Worm (Caenorhabditis elegans): Measurements from ENCODE around the gene idpp-6.

The idpp-6 gene

DNA sequence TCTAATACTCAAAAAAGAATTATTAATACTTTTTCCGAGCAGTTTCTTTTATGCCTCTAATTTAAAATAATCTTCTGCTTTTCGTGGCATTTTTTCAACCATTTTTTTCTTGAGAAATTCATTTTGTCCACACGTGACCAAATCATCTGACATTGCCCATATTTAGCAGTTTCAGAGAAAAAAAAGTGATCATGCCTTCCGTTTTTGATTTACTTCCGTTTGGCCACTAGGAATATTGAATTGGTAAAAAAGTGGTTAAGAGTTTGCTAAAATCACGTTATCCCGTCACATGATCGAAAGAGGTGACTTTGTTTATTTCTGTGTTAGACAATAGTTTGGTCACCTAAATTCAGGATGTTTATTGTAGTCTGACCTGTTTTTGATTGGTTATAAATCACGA lies 21.4 kb downstream of the idpp-6 start:
- TF ChIP-seq C34F6.9 (tag; optimal IDR thresholded peaks at IDR 0.05) (peak; percentile 38), gmeb-1 (tag; optimal IDR thresholded peaks at IDR 0.05) (no peak), nhr-237 (tag; optimal IDR thresholded peaks at IDR 0.05) (no peak), nhr-25 (tag; optimal IDR thresholded peaks at IDR 0.05) (no peak), skn-1 (tag; optimal IDR thresholded peaks at IDR 0.05) (no peak), ceh-82 (tag; optimal IDR thresholded peaks at IDR 0.05) (no peak), crh-2 (tag; optimal IDR thresholded peaks at IDR 0.05) (no peak), lin-39 (tag; optimal IDR thresholded peaks at IDR 0.05) (no peak), nhr-129 (tag; optimal IDR thresholded peaks at IDR 0.05) (peak; percentile 43), ama-1 (optimal IDR thresholded peaks at IDR 0.05) (no peak)

DNA sequence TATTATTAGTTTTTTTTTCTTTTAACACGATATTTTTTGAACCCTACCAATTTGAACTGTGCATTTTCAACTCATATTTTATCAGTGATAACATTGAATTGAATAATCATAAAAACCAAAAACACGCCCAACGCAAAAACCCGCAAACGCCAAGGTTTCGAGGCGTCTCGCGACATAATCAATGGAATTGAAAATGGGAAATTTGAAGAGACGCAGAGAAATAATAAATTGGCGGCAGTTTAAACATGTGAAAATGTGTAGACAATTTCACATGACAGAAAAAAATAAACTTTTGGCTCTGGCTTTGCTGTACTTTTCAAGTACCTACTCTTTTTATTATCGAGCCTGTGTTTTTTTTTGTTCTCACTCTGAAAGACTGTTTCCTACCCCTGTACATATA lies 21.9 kb downstream of the idpp-6 start:
- TF ChIP-seq lin-39 (tag; optimal IDR thresholded peaks at IDR 0.05) (no peak), sma-3 (GFP tag; optimal IDR thresholded peaks at IDR 0.05) (peak; percentile 12), unc-55 (GFP tag; optimal IDR thresholded peaks at IDR 0.05) (peak; percentile 75), lin-11 (tag; optimal IDR thresholded peaks at IDR 0.05) (peak; percentile 17), F13H6.1 (tag; optimal IDR thresholded peaks at IDR 0.05) (peak; percentile 47), C34F6.9 (tag; optimal IDR thresholded peaks at IDR 0.05) (peak; percentile 52), nhr-6 (tag; optimal IDR thresholded peaks at IDR 0.05) (no peak), lin-13 (GFP tag; optimal IDR thresholded peaks at IDR 0.05) (peak; percentile 30), R02D3.7 (tag; optimal IDR thresholded peaks at IDR 0.05) (no peak), mab-5 (tag; optimal IDR thresholded peaks at IDR 0.05) (peak; percentile 19), nhr-21 (tag; optimal IDR thresholded peaks at IDR 0.05) (peak; percentile 17), mdl-1 (tag; optimal IDR thresholded peaks at IDR 0.05) (no peak), sma-9 (GFP tag; optimal IDR thresholded peaks at IDR 0.05) (peak; percentile 79), sma-9 (tag; optimal IDR thresholded peaks at IDR 0.05) (no peak), ama-1 (optimal IDR thresholded peaks at IDR 0.05) (peak; percentile 57), egl-27 (tag; optimal IDR thresholded peaks at IDR 0.05) (no peak), nhr-77 (tag; optimal IDR thresholded peaks at IDR 0.05) (no peak), nhr-129 (tag; optimal IDR thresholded peaks at IDR 0.05) (peak; percentile 47), lsy-2 (tag; optimal IDR thresholded peaks at IDR 0.05) (peak in 1 of 2 experiments; percentile 65), crh-2 (tag; optimal IDR thresholded peaks at IDR 0.05) (peak; percentile 64), elt-1 (tag; optimal IDR thresholded peaks at IDR 0.05) (no peak), nhr-11 (tag; optimal IDR thresholded peaks at IDR 0.05) (no peak), elt-3 (tag; optimal IDR thresholded peaks at IDR 0.05) (no peak), ZK546.5 (tag; optimal IDR thresholded peaks at IDR 0.05) (no peak), fos-1 (tag; optimal IDR thresholded peaks at IDR 0.05) (peak; percentile 57), skn-1 (tag; optimal IDR thresholded peaks at IDR 0.05) (no peak), blmp-1 (tag; optimal IDR thresholded peaks at IDR 0.05; ENCODE audit: insufficient read depth) (no peak), gmeb-1 (tag; optimal IDR thresholded peaks at IDR 0.05) (peak; percentile 92)

DNA sequence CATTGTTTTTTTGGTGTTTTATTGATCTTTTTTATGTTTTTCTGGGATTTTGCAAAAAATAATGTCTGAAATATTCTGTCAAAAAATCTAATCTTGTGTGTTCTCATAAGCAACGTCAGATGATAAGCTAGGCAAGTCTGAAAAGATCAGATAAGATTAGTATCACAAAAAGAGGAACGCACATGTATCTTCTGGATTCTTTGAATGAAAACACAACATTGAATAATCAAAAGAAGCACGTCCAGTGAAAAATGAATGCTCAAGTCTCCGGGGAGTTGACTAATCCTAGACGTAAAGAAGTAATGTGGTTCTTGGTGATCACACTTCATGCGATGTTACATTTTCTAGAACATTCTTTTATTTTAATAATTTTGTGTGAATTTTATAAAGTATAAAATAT lies 22.5 kb downstream of the idpp-6 start:
- TF ChIP-seq lsy-2 (tag; optimal IDR thresholded peaks at IDR 0.05): peak in 1 of 2 experiments; percentile 8
- peak; percentile 36 for TF ChIP-seq unc-55 (GFP tag; optimal IDR thresholded peaks at IDR 0.05)
- no peak for TF ChIP-seq nhr-237 (tag; optimal IDR thresholded peaks at IDR 0.05)
- TF ChIP-seq mdl-1 (tag; optimal IDR thresholded peaks at IDR 0.05): no peak
- no peak for TF ChIP-seq ztf-11 (tag; optimal IDR thresholded peaks at IDR 0.05)
- TF ChIP-seq sma-3 (GFP tag; optimal IDR thresholded peaks at IDR 0.05): no peak
- TF ChIP-seq skn-1 (tag; optimal IDR thresholded peaks at IDR 0.05): no peak
- peak; percentile 8 for TF ChIP-seq C34F6.9 (tag; optimal IDR thresholded peaks at IDR 0.05)
- TF ChIP-seq mab-5 (tag; optimal IDR thresholded peaks at IDR 0.05): peak; percentile 22

DNA sequence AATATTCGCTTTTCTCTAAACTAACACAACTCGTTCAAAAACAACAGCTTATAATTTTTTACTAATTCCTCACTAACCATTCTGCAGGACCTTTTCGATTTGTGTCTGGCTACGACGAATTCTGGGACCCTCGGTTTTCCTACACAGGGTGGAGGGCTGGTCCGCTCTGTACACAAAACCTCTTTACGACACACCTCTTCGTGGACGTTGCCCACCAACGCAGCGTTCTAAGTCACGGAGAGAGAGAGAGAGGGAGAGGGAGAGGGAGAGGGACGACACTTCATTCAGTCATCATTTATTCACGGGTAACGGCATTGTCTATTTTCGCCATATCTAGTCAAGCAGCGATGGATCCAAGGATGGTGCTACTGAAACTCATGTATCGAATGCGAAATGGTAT lies 23.5 kb downstream of the idpp-6 start, which contains the start of gene atg-2:
atg-2 (plus strand) TSS at position 301 of the 400 bp plus-strand sequence.
- TF ChIP-seq Y55F3AM.14 (GFP tag; optimal IDR thresholded peaks at IDR 0.05) (no peak), peb-1 (tag; optimal IDR thresholded peaks at IDR 0.05) (no peak), gmeb-1 (tag; optimal IDR thresholded peaks at IDR 0.05) (no peak), C34F6.9 (tag; optimal IDR thresholded peaks at IDR 0.05) (no peak), ceh-16 (tag; optimal IDR thresholded peaks at IDR 0.05) (no peak)
